Worm (Caenorhabditis elegans) whole organism, mixed stage, embryonic: ENCODE data around the gene F33H12.1.
"Not testable (repeated sequence)": the region's sequence is repeated elsewhere in the genome, so short reads cannot be mapped to it uniquely, and the experiment has no call there.

Experiments used
- M03D4.4 ChIP-seq: sonication (generic microtip); optimal IDR thresholded peaks from 2 replicates; lab custom pipeline; 2017; ENCODE audit warnings: mild to moderate bottlenecking, missing genetic modification characterization, missing compliant biosample characterization
- bed-3 ChIP-seq: fragments of 200-800 bp; sonication (Bioruptor generic); optimal IDR thresholded peaks from 3 replicates; lab custom pipeline; 2018; ENCODE audit warnings: mild to moderate bottlenecking, missing genetic modification characterization, moderate library complexity, missing compliant biosample characterization
- blmp-1 ChIP-seq: fragments of 150-350 bp; optimal IDR thresholded peaks from 2 replicates; lab custom pipeline; 2014; ENCODE audit warnings: missing biosample characterization, missing genetic modification characterization
- ceh-39 ChIP-seq: fragments of 150-350 bp; optimal IDR thresholded peaks from 2 replicates; lab custom pipeline; 2014; ENCODE audit warnings: missing biosample characterization, missing genetic modification characterization
- ceh-43 ChIP-seq: fragments of 200-800 bp; sonication (Bioruptor generic); optimal IDR thresholded peaks from 2 replicates; lab custom pipeline; 2018; ENCODE audit warnings: mild to moderate bottlenecking, missing genetic modification characterization, moderate library complexity, missing compliant biosample characterization
- ceh-83 ChIP-seq: fragments of 200-800 bp; sonication (Bioruptor generic); optimal IDR thresholded peaks from 2 replicates; lab custom pipeline; 2018; ENCODE audit warnings: mild to moderate bottlenecking, missing genetic modification characterization, missing compliant biosample characterization
- ces-1 ChIP-seq: fragments of 150-350 bp; optimal IDR thresholded peaks from 2 replicates; lab custom pipeline; 2014; ENCODE audit warnings: missing biosample characterization, missing genetic modification reagents, missing genetic modification characterization
- cnd-1 ChIP-seq: fragments of 200-800 bp; sonication (Bioruptor generic); optimal IDR thresholded peaks from 2 replicates; lab custom pipeline; 2018; ENCODE audit warnings: mild to moderate bottlenecking, missing genetic modification characterization, missing compliant biosample characterization
- drap-1 ChIP-seq: fragments of 200-800 bp; sonication (Bioruptor generic); optimal IDR thresholded peaks from 3 replicates; lab custom pipeline; 2018; ENCODE audit warnings: mild to moderate bottlenecking, missing genetic modification characterization, missing compliant biosample characterization
- elt-1 ChIP-seq: sonication (generic microtip); optimal IDR thresholded peaks from 2 replicates; lab custom pipeline; 2017; ENCODE audit warnings: missing genetic modification characterization, mild to moderate bottlenecking, missing compliant biosample characterization, antibody characterized with exemption, moderate library complexity, borderline replicate concordance; ENCODE audit not compliant: insufficient read depth
- elt-3 ChIP-seq: fragments of 150-350 bp; optimal IDR thresholded peaks from 2 replicates; lab custom pipeline; 2014; ENCODE audit warnings: missing biosample characterization, missing genetic modification characterization
- flh-1 ChIP-seq: fragments of 200-800 bp; sonication (Bioruptor generic); optimal IDR thresholded peaks from 2 replicates; lab custom pipeline; 2018; ENCODE audit warnings: mild to moderate bottlenecking, missing genetic modification characterization, moderate library complexity, missing compliant biosample characterization
- ham-2 ChIP-seq: fragments of 200-800 bp; sonication (Bioruptor generic); optimal IDR thresholded peaks from 2 replicates; lab custom pipeline; 2018; ENCODE audit warnings: mild to moderate bottlenecking, missing genetic modification characterization, missing compliant biosample characterization
- hlh-1 ChIP-seq: fragments of 150-350 bp; optimal IDR thresholded peaks from 2 replicates; lab custom pipeline; 2014; ENCODE audit warnings: missing biosample characterization, missing genetic modification reagents, missing genetic modification characterization
- lin-13 ChIP-seq: fragments of 150-350 bp; optimal IDR thresholded peaks from 2 replicates; lab custom pipeline; 2014; ENCODE audit warnings: missing biosample characterization, missing genetic modification characterization
- lin-32 ChIP-seq: fragments of 200-800 bp; sonication (Bioruptor generic); optimal IDR thresholded peaks from 2 replicates; lab custom pipeline; 2018; ENCODE audit warnings: mild to moderate bottlenecking, missing genetic modification characterization, missing compliant biosample characterization
- lsy-2 ChIP-seq: fragments of 150-350 bp; optimal IDR thresholded peaks from 2 replicates; lab custom pipeline; 2014; ENCODE audit warnings: missing biosample characterization, missing genetic modification characterization
- mab-5 ChIP-seq: fragments of 150-350 bp; optimal IDR thresholded peaks from 2 replicates; lab custom pipeline; 2014; ENCODE audit warnings: missing biosample characterization, missing genetic modification characterization
- mep-1 ChIP-seq: fragments of 150-350 bp; optimal IDR thresholded peaks from 2 replicates; lab custom pipeline; 2017; ENCODE audit warnings: missing biosample characterization, missing genetic modification reagents, missing genetic modification characterization, inconsistent platforms
- mls-2 ChIP-seq: sonication (generic microtip); optimal IDR thresholded peaks from 2 replicates; lab custom pipeline; 2016; ENCODE audit warnings: mild to moderate bottlenecking, missing genetic modification characterization, moderate library complexity, missing compliant biosample characterization
- nhr-12 ChIP-seq: fragments of 150-350 bp; optimal IDR thresholded peaks from 2 replicates; lab custom pipeline; 2014; ENCODE audit warnings: missing biosample characterization, missing genetic modification characterization
- nhr-2 ChIP-seq: fragments of 150-350 bp; optimal IDR thresholded peaks from 2 replicates; lab custom pipeline; 2014; ENCODE audit warnings: missing biosample characterization, missing genetic modification characterization
- nhr-237 ChIP-seq: fragments of 150-350 bp; optimal IDR thresholded peaks from 2 replicates; lab custom pipeline; 2014; ENCODE audit warnings: missing biosample characterization, missing genetic modification characterization
- nhr-28 ChIP-seq: fragments of 150-350 bp; optimal IDR thresholded peaks from 2 replicates; lab custom pipeline; 2014; ENCODE audit warnings: missing biosample characterization, missing genetic modification characterization
- nhr-76 ChIP-seq: sonication (generic microtip); optimal IDR thresholded peaks from 2 replicates; lab custom pipeline; 2017; ENCODE audit warnings: missing biosample characterization, missing genetic modification characterization
- pha-4 ChIP-seq: fragments of 150-350 bp; optimal IDR thresholded peaks from 2 replicates; lab custom pipeline; 2018; ENCODE audit warnings: missing biosample characterization, missing genetic modification reagents, missing genetic modification characterization
- sem-2 ChIP-seq: fragments of 200-800 bp; sonication (Bioruptor generic); optimal IDR thresholded peaks from 2 replicates; lab custom pipeline; 2018; ENCODE audit warnings: mild to moderate bottlenecking, missing genetic modification characterization, missing compliant biosample characterization
- snpc-4 ChIP-seq: fragments of 150-350 bp; optimal IDR thresholded peaks from 2 replicates; lab custom pipeline; 2014; ENCODE audit warnings: missing biosample characterization, missing genetic modification characterization
- sptf-1 ChIP-seq: sonication (generic microtip); optimal IDR thresholded peaks from 2 replicates; lab custom pipeline; 2017; ENCODE audit warnings: mild to moderate bottlenecking, missing genetic modification characterization, moderate library complexity, missing compliant biosample characterization
- tbx-8 ChIP-seq: fragments of 200-800 bp; sonication (Bioruptor generic); optimal IDR thresholded peaks from 2 replicates; lab custom pipeline; 2018; ENCODE audit warnings: mild to moderate bottlenecking, missing genetic modification characterization, moderate library complexity, missing compliant biosample characterization
- unc-120 ChIP-seq: sonication (generic microtip); optimal IDR thresholded peaks from 2 replicates; lab custom pipeline; 2017; ENCODE audit warnings: missing genetic modification characterization, missing compliant biosample characterization; ENCODE audit not compliant: poor library complexity, severe bottlenecking
- unc-39 ChIP-seq: fragments of 150-350 bp; optimal IDR thresholded peaks from 2 replicates; lab custom pipeline; 2014; ENCODE audit warnings: missing biosample characterization, missing genetic modification characterization
- unc-62 ChIP-seq: fragments of 150-350 bp; optimal IDR thresholded peaks from 2 replicates; lab custom pipeline; 2014; ENCODE audit warnings: missing biosample characterization, missing genetic modification reagents, missing genetic modification characterization
- zip-8 ChIP-seq: fragments of 150-350 bp; optimal IDR thresholded peaks from 2 replicates; lab custom pipeline; 2014; ENCODE audit warnings: missing biosample characterization, missing genetic modification characterization
- ztf-11 ChIP-seq: fragments of 150-350 bp; optimal IDR thresholded peaks from 2 replicates; lab custom pipeline; 2014; ENCODE audit warnings: missing biosample characterization, missing genetic modification characterization

The F33H12.1 gene

ce11 chrII:2600176-2600575, at the start of gene F33H12.1:
Gene F33H12.1, plus strand, starts transcription at chrII:2600476.
- not testable (repeated sequence) for TF ChIP-seq mab-5; nhr-76; pha-4 (tag; lab: Kevin White, UChicago)
- TF ChIP-seq, all 35 proteins: peak for 0; not testable (repeated sequence) for 35

- TF ChIP-seq mep-1 (tag; lab: Kevin White, UChicago): no peak
- TF ChIP-seq ztf-11: no peak
- no peak for TF ChIP-seq sem-2 (GFP tag; lab: Kevin White, UChicago)
- no peak for TF ChIP-seq pha-4 (tag; lab: Kevin White, UChicago)
- TF ChIP-seq unc-39 (tag; lab: Kevin White, UChicago): no peak
- no peak for TF ChIP-seq lin-32
- TF ChIP-seq hlh-1 (tag; lab: Kevin White, UChicago): no peak
- no peak for TF ChIP-seq lin-13 (tag; lab: Kevin White, UChicago)
- TF ChIP-seq snpc-4 (tag; lab: Kevin White, UChicago): no peak
- no peak for TF ChIP-seq ceh-39 (tag; lab: Kevin White, UChicago)
- no peak for TF ChIP-seq ceh-43 (GFP tag; lab: Kevin White, UChicago)
- no peak for TF ChIP-seq flh-1 (GFP tag; lab: Kevin White, UChicago)
- no peak for TF ChIP-seq elt-3 (tag; lab: Kevin White, UChicago)
- TF ChIP-seq mls-2: no peak
Observed at ce11 chrII:2553030-2553429, 47.2 kb upstream of the F33H12.1 start.

DNA sequence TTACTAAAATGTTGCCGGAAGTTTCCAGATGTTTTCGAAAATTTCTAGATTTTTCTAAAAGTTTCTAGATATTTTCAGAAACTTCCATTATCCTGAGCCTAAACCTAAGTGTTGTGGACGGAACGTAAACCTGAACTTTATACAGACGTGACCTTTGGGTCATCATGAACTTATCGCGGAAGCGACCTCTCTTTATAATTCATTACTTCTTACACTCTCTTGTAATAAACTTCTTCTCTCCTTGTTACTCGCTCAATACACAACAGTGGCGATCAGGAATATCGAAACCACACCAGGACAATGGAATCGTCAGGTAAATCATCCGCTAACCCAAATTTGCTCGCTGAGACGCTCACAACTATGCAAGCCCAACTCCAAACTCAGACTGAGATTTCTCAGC, 46.6 kb upstream of the F33H12.1 start, which contains the start of gene K02F6.1:
Gene K02F6.1 (plus strand): TSS at position 301 of the 400 bp plus-strand sequence.
- TF ChIP-seq ceh-83; mls-2; unc-62 (GFP tag; lab: Kevin White, UChicago): not testable (repeated sequence)

- no peak for TF ChIP-seq pha-4 (tag; lab: Kevin White, UChicago)
- no peak for TF ChIP-seq nhr-237 (tag; lab: Kevin White, UChicago)
- no peak for TF ChIP-seq blmp-1 (tag; lab: Kevin White, UChicago)
- no peak for TF ChIP-seq nhr-76
- no peak for TF ChIP-seq lin-13 (tag; lab: Kevin White, UChicago)
- TF ChIP-seq lsy-2 (tag; lab: Kevin White, UChicago): no peak
- no peak for TF ChIP-seq nhr-28 (tag; lab: Kevin White, UChicago)
- no peak for TF ChIP-seq nhr-2 (tag; lab: Kevin White, UChicago)
- TF ChIP-seq lin-32: no peak
- TF ChIP-seq bed-3 (GFP tag; lab: Kevin White, UChicago): no peak
- TF ChIP-seq ham-2: no peak
- no peak for TF ChIP-seq M03D4.4
- no peak for TF ChIP-seq unc-39 (tag; lab: Kevin White, UChicago)
- TF ChIP-seq elt-3 (tag; lab: Kevin White, UChicago): no peak
Observed at ce11 chrII:2563973-2564372, 36.3 kb upstream of the F33H12.1 start, which contains the start of gene nep-18. Gene nep-18, minus strand, starts transcription at chrII:2564073.

DNA sequence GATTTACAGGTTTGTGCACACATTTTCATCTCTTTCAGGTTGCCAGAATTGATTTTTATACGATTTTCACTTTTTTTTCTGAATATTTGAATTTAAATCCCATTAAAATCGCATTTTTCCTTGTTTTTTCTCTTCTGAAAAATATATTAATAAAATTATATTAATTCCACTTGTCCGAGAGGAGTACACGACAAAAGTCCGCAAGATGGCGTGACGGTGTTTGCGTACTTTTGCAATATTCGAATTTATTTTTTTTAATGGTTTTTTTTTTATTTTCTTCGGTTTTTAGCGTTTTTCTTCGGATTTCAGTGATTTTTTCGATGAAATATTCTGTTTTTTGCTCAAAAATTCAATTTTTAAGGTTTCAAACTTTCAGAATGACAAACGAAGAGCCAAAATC, 35.4 kb upstream of the F33H12.1 start, which contains the start of gene usp-39:
Gene usp-39 (plus strand): TSS at position 377 of the 400 bp plus-strand sequence.
- TF ChIP-seq nhr-76: no peak
- no peak for TF ChIP-seq nhr-12 (tag; lab: Kevin White, UChicago)
- no peak for TF ChIP-seq unc-62 (GFP tag; lab: Kevin White, UChicago)
- no peak for TF ChIP-seq cnd-1
- TF ChIP-seq pha-4 (tag; lab: Kevin White, UChicago): peak; percentile 65
- TF ChIP-seq ceh-83: peak; percentile 26
- TF ChIP-seq ham-2: no peak
- no peak for TF ChIP-seq elt-3 (tag; lab: Kevin White, UChicago)
- no peak for TF ChIP-seq nhr-28 (tag; lab: Kevin White, UChicago)
- TF ChIP-seq mab-5: peak; percentile 80
- TF ChIP-seq lin-32: no peak
- TF ChIP-seq lsy-2 (tag; lab: Kevin White, UChicago): peak; percentile 80
- TF ChIP-seq nhr-237 (tag; lab: Kevin White, UChicago): peak; percentile 65
- TF ChIP-seq sem-2 (GFP tag; lab: Kevin White, UChicago): no peak
- TF ChIP-seq M03D4.4: no peak
- no peak for TF ChIP-seq ceh-43 (GFP tag; lab: Kevin White, UChicago)
- TF ChIP-seq mep-1 (tag; lab: Kevin White, UChicago): peak; percentile 66
- no peak for TF ChIP-seq tbx-8 (GFP tag; lab: Kevin White, UChicago)
- TF ChIP-seq hlh-1 (tag; lab: Kevin White, UChicago): no peak
- TF ChIP-seq nhr-2 (tag; lab: Kevin White, UChicago): no peak
- no peak for TF ChIP-seq drap-1 (GFP tag; lab: Kevin White, UChicago)
- no peak for TF ChIP-seq zip-8 (tag; lab: Kevin White, UChicago)
- peak; percentile 25 for TF ChIP-seq sptf-1 (tag; lab: Kevin White, UChicago)
- TF ChIP-seq snpc-4 (tag; lab: Kevin White, UChicago): no peak
- TF ChIP-seq ceh-39 (tag; lab: Kevin White, UChicago): no peak
- no peak for TF ChIP-seq blmp-1 (tag; lab: Kevin White, UChicago)
- TF ChIP-seq flh-1 (GFP tag; lab: Kevin White, UChicago): no peak
- no peak for TF ChIP-seq unc-120 (tag; lab: Kevin White, UChicago)
- TF ChIP-seq lin-13 (tag; lab: Kevin White, UChicago): peak; percentile 46
- TF ChIP-seq bed-3 (GFP tag; lab: Kevin White, UChicago): no peak
- no peak for TF ChIP-seq unc-39 (tag; lab: Kevin White, UChicago)
- TF ChIP-seq ztf-11: no peak
- no peak for TF ChIP-seq elt-1 (tag; lab: Kevin White, UChicago)
- peak; percentile 98 for TF ChIP-seq ces-1
- no peak for TF ChIP-seq mls-2
